Worm (Caenorhabditis elegans) whole organism, L3 larva: ENCODE measurements around the gene C23H4.8.

Source experiments
- ZK546.5 ChIP-seq: sonication (generic microtip); optimal IDR thresholded peaks from 2 replicates; lab custom pipeline; 2017; ENCODE audit warnings: missing biosample characterization, missing genetic modification characterization
- daf-12 ChIP-seq: fragments of 150-350 bp; optimal IDR thresholded peaks from 2 replicates; lab custom pipeline; 2014; ENCODE audit warnings: missing biosample characterization, missing genetic modification reagents, missing genetic modification characterization
- nhr-23 ChIP-seq: fragments of 150-350 bp; optimal IDR thresholded peaks from 2 replicates; lab custom pipeline; 2014; ENCODE audit warnings: missing biosample characterization, missing genetic modification reagents, missing genetic modification characterization
- nhr-28 ChIP-seq: fragments of 150-350 bp; optimal IDR thresholded peaks from 2 replicates; lab custom pipeline; 2014; ENCODE audit warnings: missing biosample characterization, missing genetic modification characterization
- nhr-43 ChIP-seq: sonication (generic microtip); optimal IDR thresholded peaks from 2 replicates; lab custom pipeline; 2016; ENCODE audit warnings: mild to moderate bottlenecking, missing genetic modification characterization, missing compliant biosample characterization; ENCODE audit not compliant: poor library complexity, severe bottlenecking
- skn-1 ChIP-seq: fragments of 150-350 bp; optimal IDR thresholded peaks from 2 replicates; lab custom pipeline; 2014; ENCODE audit warnings: missing biosample characterization, missing genetic modification characterization
- unc-39 ChIP-seq: sonication (generic microtip); optimal IDR thresholded peaks from 4 replicates; lab custom pipeline; 2017; ENCODE audit warnings: missing biosample characterization, missing genetic modification characterization
- unc-62 ChIP-seq: fragments of 150-350 bp; sonication (generic microtip); optimal IDR thresholded peaks from 4 replicates; lab custom pipeline; 2014; ENCODE audit warnings: missing biosample characterization, missing genetic modification reagents, missing genetic modification characterization
- zag-1 ChIP-seq: fragments of 150-350 bp; optimal IDR thresholded peaks from 2 replicates; lab custom pipeline; 2014; ENCODE audit warnings: missing biosample characterization, missing genetic modification characterization

- no peak for TF ChIP-seq ZK546.5 (tag; lab: Kevin White, UChicago)
- TF ChIP-seq skn-1 (tag; lab: Kevin White, UChicago), result no peak
- no peak for TF ChIP-seq daf-12
- no peak for TF ChIP-seq zag-1 (tag; lab: Kevin White, UChicago)
- no peak for TF ChIP-seq unc-39 (tag; lab: Kevin White, UChicago)
- no peak for TF ChIP-seq unc-62 (GFP tag; lab: Kevin White, UChicago)
- TF ChIP-seq nhr-23 (tag; lab: Kevin White, UChicago), result no peak
- TF ChIP-seq nhr-28 (tag; lab: Kevin White, UChicago), result no peak
- TF ChIP-seq nhr-43, result no peak
These were observed 42.2 kb upstream of the C23H4.8 start for ce11 chrX:12174686-12175404.
